Worm (Caenorhabditis elegans): Measurements from ENCODE around the gene rabr-1.

- TF ChIP-seq nfya-2 (GFP tag; IDR thresholded peaks at IDR 0.05) (no peak), snpc-4 (GFP tag; optimal IDR thresholded peaks at IDR 0.05) (no peak), snpc-4 (tag; optimal IDR thresholded peaks at IDR 0.05) (no peak), rec-8 (tag; optimal IDR thresholded peaks at IDR 0.05) (no peak), dpl-1 (GFP tag; optimal IDR thresholded peaks at IDR 0.05) (no peak), let-607 (tag; optimal IDR thresholded peaks at IDR 0.05) (no peak), ceh-27 (GFP tag; optimal IDR thresholded peaks at IDR 0.05) (no peak), ccch-3 (GFP tag; optimal IDR thresholded peaks at IDR 0.05) (no peak), ama-1 (optimal IDR thresholded peaks at IDR 0.05) (no peak), ama-1 (GFP tag; optimal IDR thresholded peaks at IDR 0.05) (no peak), sptf-2 (GFP tag; optimal IDR thresholded peaks at IDR 0.05) (no peak)
These were observed 45.0 kb upstream of the rabr-1 start for ce11 chrX:2450994-2451393.

All from whole organism, young adult.